Worm (Caenorhabditis elegans) whole organism, L4/young adult: Measurements from ENCODE around the gene par-5.

Source experiments
- W03F9.2 ChIP-seq: fragments of 150-350 bp; optimal IDR thresholded peaks from 2 replicates; lab custom pipeline; 2014; ENCODE audit warnings: missing biosample characterization, missing genetic modification characterization
- him-1 ChIP-seq: sonication (generic microtip); optimal IDR thresholded peaks from 2 replicates; lab custom pipeline; 2016; ENCODE audit warnings: missing genotype, missing genetic modification reagents, missing genetic modification characterization, missing compliant biosample characterization

- TF ChIP-seq W03F9.2 (no peak), him-1 (tag; lab: Kevin White, UChicago) (no peak)
Measured at ce11 chrIV:11851882-11852281, 30.2 kb upstream of the par-5 start, which contains the start of gene F38H4.5.
